Worm (Caenorhabditis elegans) whole organism, L4/young adult: ENCODE data around the gene oac-54.

Experiments used
- W03F9.2 ChIP-seq: fragments of 150-350 bp; optimal IDR thresholded peaks from 2 replicates; lab custom pipeline; 2014; ENCODE audit warnings: missing biosample characterization, missing genetic modification characterization
- him-1 ChIP-seq: sonication (generic microtip); optimal IDR thresholded peaks from 2 replicates; lab custom pipeline; 2016; ENCODE audit warnings: missing genotype, missing genetic modification reagents, missing genetic modification characterization, missing compliant biosample characterization

DNA sequence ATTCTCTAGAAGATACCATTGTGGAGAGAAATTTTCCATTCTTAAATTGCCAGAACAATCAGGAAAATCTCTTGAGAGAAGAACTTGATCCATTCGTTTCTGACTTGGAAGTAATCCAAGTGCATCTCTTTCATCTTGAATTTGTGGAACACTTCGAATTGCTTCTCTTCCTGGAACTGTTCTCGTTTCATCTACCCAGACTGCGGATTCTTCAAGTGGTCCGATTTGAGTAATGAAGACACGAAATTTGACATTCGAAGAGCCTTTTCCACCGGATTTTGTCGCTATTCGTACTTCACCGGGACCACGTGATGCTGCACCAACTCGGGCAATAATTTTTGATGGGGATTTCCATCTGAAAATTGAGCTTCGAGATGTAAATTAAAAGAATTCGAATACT, 18.6 kb downstream of the oac-54 start:
- TF ChIP-seq him-1 (tag; lab: Kevin White, UChicago) (no peak), W03F9.2 (no peak)
